Fruit fly (Drosophila melanogaster) whole organism, embryonic: ENCODE measurements around the gene CheA75a.

ENCODE experiments used
- ATbp ChIP-seq: fragments of 200-800 bp; sonication (Bioruptor generic); optimal IDR thresholded peaks from 2 replicates; lab custom pipeline; 2017; ENCODE audit warnings: missing biosample characterization, mild to moderate bottlenecking, missing genetic modification characterization, missing genetic modification reagents
- Atf3 ChIP-seq: fragments of 200-800 bp; sonication (Bioruptor generic); optimal IDR thresholded peaks from 3 replicates; lab custom pipeline; 2016; ENCODE audit warnings: missing biosample characterization, missing genetic modification characterization
- CG11504 ChIP-seq: fragments of 200-800 bp; sonication (Bioruptor generic); optimal IDR thresholded peaks from 3 replicates; lab custom pipeline; 2019; ENCODE audit warnings: missing biosample characterization, mild to moderate bottlenecking, missing genetic modification characterization, moderate library complexity
- CG11696 ChIP-seq: fragments of 200-800 bp; sonication (Bioruptor generic); IDR thresholded peaks from 2 replicates; pipeline ENCODE4 v1.3.6; 2022; ENCODE audit warnings: missing biosample characterization, missing genetic modification characterization
- CG12236 ChIP-seq: fragments of 200-800 bp; sonication (Bioruptor generic); optimal IDR thresholded peaks from 2 replicates; lab custom pipeline; 2016; ENCODE audit warnings: missing biosample characterization, missing genetic modification characterization
- CG12744 ChIP-seq: fragments of 200-800 bp; sonication (Bioruptor generic); optimal IDR thresholded peaks from 2 replicates; lab custom pipeline; 2016; ENCODE audit warnings: missing biosample characterization, missing genetic modification characterization
- CG14710 ChIP-seq: fragments of 200-800 bp; sonication (Bioruptor generic); optimal IDR thresholded peaks from 3 replicates; lab custom pipeline; 2019; ENCODE audit warnings: missing biosample characterization, mild to moderate bottlenecking, missing genetic modification characterization, moderate library complexity
- CG15514 ChIP-seq: fragments of 200-800 bp; sonication (Bioruptor generic); optimal IDR thresholded peaks from 3 replicates; lab custom pipeline; 2017; ENCODE audit warnings: missing biosample characterization, missing genetic modification characterization, mild to moderate bottlenecking, moderate library complexity, missing genetic modification reagents
- CG17186 ChIP-seq: fragments of 200-800 bp; sonication (Bioruptor generic); optimal IDR thresholded peaks from 3 replicates; lab custom pipeline; 2017; ENCODE audit warnings: missing biosample characterization, missing genetic modification reagents, missing genetic modification characterization
- CG31441 ChIP-seq: fragments of 200-800 bp; sonication (Bioruptor generic); IDR thresholded peaks from 2 replicates; pipeline ENCODE4 v1.3.6; 2022; ENCODE audit warnings: missing biosample characterization, missing genetic modification characterization
- CG33213 ChIP-seq: fragments of 200-800 bp; sonication (Bioruptor generic); optimal IDR thresholded peaks from 3 replicates; lab custom pipeline; 2016; ENCODE audit warnings: missing biosample characterization, missing genetic modification characterization
- CG34422 ChIP-seq: fragments of 200-800 bp; sonication (Bioruptor generic); IDR thresholded peaks from 3 replicates; pipeline ENCODE4 v1.3.6; 2022; ENCODE audit warnings: missing biosample characterization, missing genetic modification characterization
- CG6813 ChIP-seq: fragments of 200-800 bp; sonication (Bioruptor generic); optimal IDR thresholded peaks from 2 replicates; lab custom pipeline; 2017; ENCODE audit warnings: missing biosample characterization, missing genetic modification characterization, mild to moderate bottlenecking, moderate library complexity, missing genetic modification reagents
- CG7963 ChIP-seq: fragments of 200-800 bp; sonication (Bioruptor generic); IDR thresholded peaks from 3 replicates; pipeline ENCODE4 v1.3.6; 2022; ENCODE audit warnings: missing biosample characterization, missing genetic modification characterization; ENCODE audit not compliant: partially characterized antibody
- CG8290 ChIP-seq, 3 experiments: fragments of 200-800 bp; sonication (Bioruptor generic); optimal IDR thresholded peaks; 2 replicates each; lab custom pipeline; 2016 to 2019; ENCODE audit warnings: missing biosample characterization in 3 of 3, missing genetic modification characterization in 3 of 3, mild to moderate bottlenecking in 2 of 3, moderate library complexity in 1 of 3
- CG9609 ChIP-seq: fragments of 200-800 bp; sonication (Bioruptor generic); optimal IDR thresholded peaks from 3 replicates; lab custom pipeline; 2016; ENCODE audit warnings: missing biosample characterization, missing genetic modification characterization
- Dip3 ChIP-seq: fragments of 200-800 bp; sonication (Bioruptor generic); optimal IDR thresholded peaks from 3 replicates; lab custom pipeline; 2016; ENCODE audit warnings: missing biosample characterization, missing genetic modification characterization
- Dp ChIP-seq: fragments of 200-800 bp; sonication (Bioruptor generic); optimal IDR thresholded peaks from 2 replicates; lab custom pipeline; 2018; ENCODE audit warnings: missing biosample characterization, mild to moderate bottlenecking, missing genetic modification characterization, moderate library complexity
- Ets65A ChIP-seq: fragments of 200-800 bp; sonication (Bioruptor generic); peaks from one replicate; lab custom pipeline; 2016; ENCODE audit warnings: missing biosample characterization, missing genetic modification characterization
- HLH3B ChIP-seq: fragments of 200-800 bp; sonication (Bioruptor generic); IDR thresholded peaks from 2 replicates; pipeline ENCODE4 v1.3.6; 2022; ENCODE audit warnings: missing biosample characterization, missing genetic modification characterization
- HLH54F ChIP-seq: fragments of 200-800 bp; sonication (Bioruptor generic); optimal IDR thresholded peaks from 3 replicates; lab custom pipeline; 2016; ENCODE audit warnings: missing biosample characterization, missing genetic modification characterization
- Max ChIP-seq: fragments of 200-800 bp; sonication (Bioruptor generic); optimal IDR thresholded peaks from 2 replicates; lab custom pipeline; 2016; ENCODE audit warnings: missing biosample characterization, mild to moderate bottlenecking, missing genetic modification characterization
- Optix ChIP-seq: fragments of 200-800 bp; sonication (Bioruptor generic); IDR thresholded peaks from 3 replicates; pipeline ENCODE4 v1.3.6; 2022; ENCODE audit warnings: missing biosample characterization, missing genetic modification characterization
- Side ChIP-seq: fragments of 200-800 bp; sonication (Bioruptor generic); optimal IDR thresholded peaks from 2 replicates; lab custom pipeline; 2016; ENCODE audit warnings: missing biosample characterization, missing genetic modification characterization
- Ssrp ChIP-seq: fragments of 200-800 bp; sonication (Bioruptor generic); optimal IDR thresholded peaks from 2 replicates; lab custom pipeline; 2018; ENCODE audit warnings: missing biosample characterization, mild to moderate bottlenecking, missing genetic modification characterization, moderate library complexity
- Usf ChIP-seq: fragments of 200-800 bp; sonication (Bioruptor generic); optimal IDR thresholded peaks from 2 replicates; lab custom pipeline; 2017; ENCODE audit warnings: missing genotype, missing biosample characterization, missing genetic modification characterization
- ab ChIP-seq: fragments of 200-800 bp; sonication (Bioruptor generic); optimal IDR thresholded peaks from 2 replicates; lab custom pipeline; 2016; ENCODE audit warnings: missing biosample characterization, missing genetic modification characterization
- az2 ChIP-seq: fragments of 200-800 bp; sonication (Bioruptor generic); optimal IDR thresholded peaks from 3 replicates; lab custom pipeline; 2016; ENCODE audit warnings: missing biosample characterization, missing genetic modification characterization
- bsh ChIP-seq, 2 experiments: fragments of 200-800 bp; sonication (Bioruptor generic); optimal IDR thresholded peaks; 2 replicates each; lab custom pipeline; 2017 to 2018; ENCODE audit warnings: mild to moderate bottlenecking in 2 of 2, missing biosample characterization in 2 of 2, missing genetic modification characterization in 2 of 2, moderate library complexity in 1 of 2
- cas ChIP-seq: fragments of 200-800 bp; sonication (Bioruptor generic); IDR thresholded peaks from 2 replicates; pipeline ENCODE4 v1.3.6; 2022; ENCODE audit warnings: missing biosample characterization, missing genetic modification characterization
- croc ChIP-seq: fragments of 200-800 bp; sonication (Bioruptor generic); conservative IDR thresholded peaks from 3 replicates; pipeline ENCODE4 v1.3.6; 2022; ENCODE audit warnings: missing biosample characterization, missing genetic modification characterization
- dimm ChIP-seq: fragments of 200-800 bp; sonication (Bioruptor generic); IDR thresholded peaks from 2 replicates; pipeline ENCODE4 v1.3.6; 2022; ENCODE audit warnings: missing biosample characterization, missing genetic modification characterization
- ems ChIP-seq: fragments of 200-800 bp; sonication (Bioruptor generic); optimal IDR thresholded peaks from 3 replicates; lab custom pipeline; 2016; ENCODE audit warnings: missing biosample characterization, missing genetic modification characterization
- en ChIP-seq: fragments of 200-800 bp; sonication (Bioruptor generic); optimal IDR thresholded peaks from 2 replicates; lab custom pipeline; 2016; ENCODE audit warnings: missing biosample characterization, missing genetic modification characterization
- eyg ChIP-seq: fragments of 200-800 bp; sonication (Bioruptor generic); optimal IDR thresholded peaks from 3 replicates; lab custom pipeline; 2016; ENCODE audit warnings: missing biosample characterization, missing genetic modification characterization
- gcm2 ChIP-seq: fragments of 200-800 bp; sonication (Bioruptor generic); optimal IDR thresholded peaks from 2 replicates; lab custom pipeline; 2016; ENCODE audit warnings: missing biosample characterization, missing genetic modification characterization
- h ChIP-seq: fragments of >200 bp; optimal IDR thresholded peaks from 2 replicates; lab custom pipeline; 2017
- inv ChIP-seq: fragments of 200-800 bp; sonication (Bioruptor generic); IDR thresholded peaks from 2 replicates; pipeline ENCODE4 v1.3.6; 2022; ENCODE audit warnings: missing biosample characterization, missing genetic modification characterization; ENCODE audit not compliant: partially characterized antibody
- jumu ChIP-seq: fragments of 200-800 bp; sonication (Bioruptor generic); optimal IDR thresholded peaks from 3 replicates; lab custom pipeline; 2016; ENCODE audit warnings: missing biosample characterization, missing genetic modification characterization
- mld ChIP-seq: fragments of 200-800 bp; sonication (Bioruptor generic); IDR thresholded peaks from 3 replicates; pipeline ENCODE4 v1.3.6; 2022; ENCODE audit warnings: missing biosample characterization, missing genetic modification characterization; ENCODE audit not compliant: partially characterized antibody
- pb ChIP-seq: fragments of 200-800 bp; sonication (Bioruptor generic); optimal IDR thresholded peaks from 3 replicates; lab custom pipeline; 2016; ENCODE audit warnings: missing biosample characterization, missing genetic modification characterization
- peb ChIP-seq: fragments of 200-800 bp; sonication (Bioruptor generic); IDR thresholded peaks from 2 replicates; pipeline ENCODE4 v1.3.6; 2022; ENCODE audit warnings: missing biosample characterization, missing genetic modification characterization
- psq ChIP-seq: fragments of 200-800 bp; sonication (Bioruptor generic); optimal IDR thresholded peaks from 2 replicates; lab custom pipeline; 2017; ENCODE audit warnings: missing biosample characterization, missing genetic modification characterization
- ranshi ChIP-seq: fragments of 200-800 bp; sonication (Bioruptor generic); IDR thresholded peaks from 2 replicates; pipeline ENCODE4 v1.3.6; 2022; ENCODE audit warnings: missing biosample characterization, missing genetic modification characterization
- sc ChIP-seq, 3 experiments: fragments of >200 bp in 2 of 3; fragments of 200-800 bp in 1 of 3; sonication (Bioruptor generic) in 1 of 3; optimal IDR thresholded peaks; 2 replicates in 2 of 3; 3 replicates in 1 of 3; lab custom pipeline; 2017; ENCODE audit warnings: mild to moderate bottlenecking in 1 of 3, missing biosample characterization in 1 of 3, missing genetic modification characterization in 1 of 3, missing genetic modification reagents in 1 of 3
- sens-2 ChIP-seq: fragments of 200-800 bp; sonication (Bioruptor generic); IDR thresholded peaks from 2 replicates; pipeline ENCODE4 v1.3.6; 2022; ENCODE audit warnings: missing biosample characterization, missing genetic modification characterization
- slp2 ChIP-seq: fragments of 200-800 bp; sonication (Bioruptor generic); optimal IDR thresholded peaks from 2 replicates; lab custom pipeline; 2016; ENCODE audit warnings: missing biosample characterization, missing genetic modification characterization
- sna ChIP-seq: fragments of 200-800 bp; sonication (Bioruptor generic); IDR thresholded peaks from 2 replicates; pipeline ENCODE4 v1.3.6; 2022; ENCODE audit warnings: missing biosample characterization, missing genetic modification characterization; ENCODE audit not compliant: partially characterized antibody
- ssp ChIP-seq: fragments of 200-800 bp; sonication (Bioruptor generic); IDR thresholded peaks from 2 replicates; pipeline ENCODE4 v1.3.6; 2022; ENCODE audit warnings: missing biosample characterization, missing genetic modification characterization
- ttk ChIP-seq: fragments of 200-800 bp; sonication (Bioruptor generic); IDR thresholded peaks from 2 replicates; pipeline ENCODE4 v2.1.2; 2022; ENCODE audit warnings: missing biosample characterization, missing genetic modification characterization
- unc-4 ChIP-seq: fragments of 200-800 bp; sonication (Bioruptor generic); IDR thresholded peaks from 2 replicates; pipeline ENCODE4 v1.3.6; 2022; ENCODE audit warnings: missing biosample characterization, missing genetic modification characterization; ENCODE audit not compliant: partially characterized antibody
- yki ChIP-seq: fragments of >200 bp; optimal IDR thresholded peaks from 3 replicates; lab custom pipeline; 2018

Gene CheA75a

DNA sequence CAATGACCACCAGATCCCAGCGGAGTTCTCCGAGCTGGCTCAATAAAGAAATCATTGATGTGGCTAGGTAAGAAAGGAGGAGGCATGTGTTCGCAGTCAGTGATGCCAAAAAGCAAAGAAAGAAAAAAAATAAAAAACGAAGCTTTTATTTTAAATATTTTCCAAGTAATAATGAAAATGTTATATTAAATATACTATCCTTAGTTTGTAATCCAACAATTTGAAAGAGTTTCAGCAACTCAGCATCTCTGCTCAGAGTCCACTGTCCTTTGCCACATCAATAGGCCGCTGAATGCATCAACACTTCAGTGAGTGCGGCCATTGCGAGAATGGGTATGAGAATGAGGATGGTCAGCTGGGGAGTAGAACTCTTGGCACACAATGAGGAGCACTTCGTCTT lies 22.3 kb downstream of the CheA75a start (continued):
- TF ChIP-seq psq (no peak), HLH3B (GFP tag; lab: Robert Waterston, UW) (0 out of 2 replicates have a peak, but pooled peaks have one; percentile 26), croc (GFP tag; lab: Robert Waterston, UW) (no peak), CG34422 (GFP tag; lab: Robert Waterston, UW) (0 out of 3 replicates have a peak, but pooled peaks have one; percentile 14), bsh (GFP tag; optimal IDR thresholded peaks at IDR 0.05; lab: Kevin White, UChicago) (peak; percentile 47 to 71), Dip3 (GFP tag; lab: Kevin White, UChicago) (no peak), Usf (GFP tag; lab: Kevin White, UChicago) (no peak), ems (no peak), CG12236 (GFP tag; lab: Kevin White, UChicago) (no peak), peb (GFP tag; lab: Robert Waterston, UW) (no peak), eyg (GFP tag; lab: Kevin White, UChicago) (no peak), CG31441 (GFP tag; lab: Robert Waterston, UW) (peak; percentile 45), CG15514 (no peak), CG33213 (GFP tag; lab: Kevin White, UChicago) (no peak), CG11696 (GFP tag; lab: Robert Waterston, UW) (no peak), ssp (GFP tag; lab: Robert Waterston, UW) (peak; percentile 22; the same call in 1 of the 2 replicates), yki (lab: Kevin White, UChicago) (no peak), h (lab: Kevin White, UChicago) (no peak), sens-2 (GFP tag; lab: Robert Waterston, UW) (no peak), jumu (GFP tag; lab: Kevin White, UChicago) (no peak), CG12744 (GFP tag; lab: Kevin White, UChicago) (no peak), slp2 (no peak), unc-4 (GFP tag; lab: Robert Waterston, UW) (no peak), inv (GFP tag; lab: Robert Waterston, UW) (no peak), Side (GFP tag; lab: Kevin White, UChicago) (no peak), ttk (no peak), CG7963 (GFP tag; lab: Robert Waterston, UW) (no peak), az2 (GFP tag; lab: Kevin White, UChicago) (peak; percentile 6), CG9609 (GFP tag; lab: Kevin White, UChicago) (no peak), Dp (no peak), Ets65A (no peak), mld (GFP tag; lab: Robert Waterston, UW) (no peak), HLH54F (no peak), pb (GFP tag; lab: Kevin White, UChicago) (no peak), Optix (GFP tag; lab: Robert Waterston, UW) (no peak), Ssrp (tag; lab: Kevin White, UChicago) (no peak), ab (GFP tag; lab: Kevin White, UChicago) (no peak), sc (optimal IDR thresholded peaks at IDR 0.05; lab: Kevin White, UChicago) (no peak), sc (GFP tag; optimal IDR thresholded peaks at IDR 0.05; lab: Kevin White, UChicago) (peak; percentile 25), ATbp (GFP tag; lab: Kevin White, UChicago) (no peak), ranshi (GFP tag; lab: Robert Waterston, UW) (peak; percentile 50; the same call in 1 of the 2 replicates), gcm2 (GFP tag; lab: Kevin White, UChicago) (no peak), CG11504 (tag; lab: Kevin White, UChicago) (peak; percentile 24), CG14710 (peak; percentile 47), en (GFP tag; lab: Kevin White, UChicago) (no peak), CG17186 (no peak), CG6813 (GFP tag; lab: Kevin White, UChicago) (no peak), sna (no peak), Atf3 (no peak), dimm (GFP tag; lab: Robert Waterston, UW) (no peak), Max (GFP tag; lab: Kevin White, UChicago) (no peak), CG8290 (GFP tag; optimal IDR thresholded peaks at IDR 0.05; lab: Kevin White, UChicago) (no peak), CG8290 (tag; optimal IDR thresholded peaks at IDR 0.05; lab: Kevin White, UChicago) (no peak), cas (GFP tag; lab: Robert Waterston, UW) (no peak)
